Fruit fly (Drosophila melanogaster) whole organism, embryonic: Measurements from ENCODE around the gene CG34244.

Source experiments
- Antp ChIP-seq: fragments of 200-800 bp; sonication (Bioruptor generic); optimal IDR thresholded peaks from 3 replicates; lab custom pipeline; 2016; ENCODE audit warnings: missing biosample characterization, missing genetic modification characterization
- Atf3 ChIP-seq: fragments of 200-800 bp; sonication (Bioruptor generic); optimal IDR thresholded peaks from 3 replicates; lab custom pipeline; 2016; ENCODE audit warnings: missing biosample characterization, missing genetic modification characterization
- CG11695 ChIP-seq: fragments of 200-800 bp; sonication (Bioruptor generic); IDR thresholded peaks from 3 replicates; pipeline ENCODE4 v1.3.6; 2022; ENCODE audit warnings: missing biosample characterization, missing genetic modification characterization
- CG12236 ChIP-seq: fragments of 200-800 bp; sonication (Bioruptor generic); optimal IDR thresholded peaks from 2 replicates; lab custom pipeline; 2016; ENCODE audit warnings: missing biosample characterization, missing genetic modification characterization
- CG1529 ChIP-seq: fragments of 200-800 bp; sonication (Bioruptor generic); optimal IDR thresholded peaks from 3 replicates; lab custom pipeline; 2018; ENCODE audit warnings: missing biosample characterization, missing genetic modification characterization
- CG15696 ChIP-seq: fragments of 200-800 bp; sonication (Bioruptor generic); optimal IDR thresholded peaks from 2 replicates; lab custom pipeline; 2019; ENCODE audit warnings: missing biosample characterization, mild to moderate bottlenecking, missing genetic modification characterization, moderate library complexity
- CG16779 ChIP-seq: fragments of 200-800 bp; sonication (Bioruptor generic); IDR thresholded peaks from 2 replicates; pipeline ENCODE4 v1.3.6; 2022; ENCODE audit warnings: missing biosample characterization, missing genetic modification characterization
- CG2199 ChIP-seq: fragments of 200-800 bp; sonication (Bioruptor generic); IDR thresholded peaks from 3 replicates; pipeline ENCODE4 v1.3.6; 2022; ENCODE audit warnings: missing biosample characterization, missing genetic modification characterization
- CG2712 ChIP-seq: fragments of 200-800 bp; optimal IDR thresholded peaks from 3 replicates; lab custom pipeline; 2019; ENCODE audit warnings: missing biosample characterization, mild to moderate bottlenecking, missing genetic modification characterization, moderate library complexity
- CG30403 ChIP-seq: fragments of 200-800 bp; sonication (Bioruptor generic); optimal IDR thresholded peaks from 3 replicates; lab custom pipeline; 2016; ENCODE audit warnings: missing biosample characterization, missing genetic modification characterization
- CG3163 ChIP-seq: fragments of 200-800 bp; sonication (Bioruptor generic); optimal IDR thresholded peaks from 3 replicates; lab custom pipeline; 2016; ENCODE audit warnings: missing biosample characterization, missing genetic modification characterization
- CG5953 ChIP-seq: fragments of 200-800 bp; sonication (Bioruptor generic); IDR thresholded peaks from 2 replicates; pipeline ENCODE4 v1.3.6; 2022; ENCODE audit warnings: missing biosample characterization, missing genetic modification characterization
- CG6689 ChIP-seq: fragments of 200-800 bp; sonication (Bioruptor generic); IDR thresholded peaks from 2 replicates; pipeline ENCODE4 v1.3.6; 2022; ENCODE audit warnings: missing biosample characterization, missing genetic modification characterization
- CG7987 ChIP-seq: fragments of 200-800 bp; sonication (Bioruptor generic); optimal IDR thresholded peaks from 2 replicates; lab custom pipeline; 2018; ENCODE audit warnings: missing biosample characterization, mild to moderate bottlenecking, missing genetic modification characterization, moderate library complexity
- CTCF ChIP-seq: fragments of 200-800 bp; sonication (Bioruptor generic); optimal IDR thresholded peaks from 2 replicates; lab custom pipeline; 2017; ENCODE audit warnings: missing biosample characterization, mild to moderate bottlenecking, missing genetic modification characterization, moderate library complexity
- D19B ChIP-seq: fragments of 200-800 bp; sonication (Bioruptor generic); optimal IDR thresholded peaks from 2 replicates; lab custom pipeline; 2017; ENCODE audit warnings: missing biosample characterization, mild to moderate bottlenecking, missing genetic modification characterization
- Dp ChIP-seq: fragments of 200-800 bp; sonication (Bioruptor generic); optimal IDR thresholded peaks from 2 replicates; lab custom pipeline; 2018; ENCODE audit warnings: missing biosample characterization, mild to moderate bottlenecking, missing genetic modification characterization, moderate library complexity
- Fer3 ChIP-seq: fragments of 200-800 bp; sonication (Bioruptor generic); optimal IDR thresholded peaks from 2 replicates; lab custom pipeline; 2018; ENCODE audit warnings: missing biosample characterization, mild to moderate bottlenecking, missing genetic modification characterization, moderate library complexity
- HmgZ ChIP-seq: fragments of 200-800 bp; sonication (Bioruptor generic); optimal IDR thresholded peaks from 2 replicates; lab custom pipeline; 2018; ENCODE audit warnings: missing biosample characterization, mild to moderate bottlenecking, missing genetic modification characterization
- Hmx ChIP-seq: fragments of 200-800 bp; sonication (Bioruptor generic); optimal IDR thresholded peaks from 2 replicates; lab custom pipeline; 2016; ENCODE audit warnings: missing biosample characterization, missing genetic modification characterization
- Hr51 ChIP-seq, 2 experiments: fragments of 200-800 bp; sonication (Bioruptor generic); optimal IDR thresholded peaks; 2 replicates in 1 of 2; 3 replicates in 1 of 2; lab custom pipeline; 2016 to 2018; ENCODE audit warnings: missing biosample characterization in 2 of 2, missing genetic modification characterization in 2 of 2, mild to moderate bottlenecking in 1 of 2, moderate library complexity in 1 of 2
- NC2β ChIP-seq: fragments of 200-800 bp; sonication (Bioruptor generic); optimal IDR thresholded peaks from 2 replicates; lab custom pipeline; 2016; ENCODE audit warnings: missing biosample characterization, missing genetic modification characterization
- Nf-YB ChIP-seq: fragments of 200-800 bp; sonication (Bioruptor generic); optimal IDR thresholded peaks from 3 replicates; lab custom pipeline; 2019; ENCODE audit warnings: missing biosample characterization, mild to moderate bottlenecking, missing genetic modification characterization, moderate library complexity
- Poxn ChIP-seq: fragments of 200-800 bp; sonication (Bioruptor generic); IDR thresholded peaks from 2 replicates; pipeline ENCODE4 v1.3.6; 2022; ENCODE audit warnings: missing biosample characterization, missing genetic modification characterization
- Ptx1 ChIP-seq: fragments of 200-800 bp; sonication (Bioruptor generic); IDR thresholded peaks from 2 replicates; pipeline ENCODE4 v1.3.6; 2022; ENCODE audit warnings: missing biosample characterization, missing genetic modification characterization
- Sry-δ ChIP-seq: fragments of 200-800 bp; sonication (Bioruptor generic); optimal IDR thresholded peaks from 2 replicates; lab custom pipeline; 2016; ENCODE audit warnings: missing biosample characterization, missing genetic modification characterization
- Ssrp ChIP-seq: fragments of 200-800 bp; sonication (Bioruptor generic); optimal IDR thresholded peaks from 2 replicates; lab custom pipeline; 2018; ENCODE audit warnings: missing biosample characterization, mild to moderate bottlenecking, missing genetic modification characterization, moderate library complexity
- ato ChIP-seq: fragments of 200-800 bp; sonication (Bioruptor generic); IDR thresholded peaks from 2 replicates; pipeline ENCODE4 v1.3.6; 2022; ENCODE audit warnings: missing biosample characterization, missing genetic modification characterization; ENCODE audit not compliant: partially characterized antibody
- cas ChIP-seq: fragments of 200-800 bp; sonication (Bioruptor generic); IDR thresholded peaks from 2 replicates; pipeline ENCODE4 v1.3.6; 2022; ENCODE audit warnings: missing biosample characterization, missing genetic modification characterization
- crol ChIP-seq: fragments of 200-800 bp; sonication (Bioruptor generic); IDR thresholded peaks from 2 replicates; pipeline ENCODE4 v1.3.6; 2022; ENCODE audit warnings: missing biosample characterization, missing genetic modification characterization
- esg ChIP-seq: fragments of 200-800 bp; sonication (Bioruptor generic); conservative IDR thresholded peaks from 2 replicates; pipeline ENCODE4 v1.3.6; 2022; ENCODE audit warnings: missing biosample characterization, missing genetic modification characterization
- fd3F ChIP-seq: fragments of 200-800 bp; sonication (Bioruptor generic); optimal IDR thresholded peaks from 2 replicates; lab custom pipeline; 2018; ENCODE audit warnings: missing biosample characterization, mild to moderate bottlenecking, missing genetic modification characterization, moderate library complexity
- ftz-f1 ChIP-seq: fragments of 200-800 bp; sonication (Bioruptor generic); optimal IDR thresholded peaks from 2 replicates; lab custom pipeline; 2016; ENCODE audit warnings: missing biosample characterization, missing genetic modification characterization
- gsb-n ChIP-seq: fragments of 200-800 bp; sonication (Bioruptor generic); optimal IDR thresholded peaks from 3 replicates; lab custom pipeline; 2018; ENCODE audit warnings: missing biosample characterization, mild to moderate bottlenecking, missing genetic modification characterization
- her ChIP-seq: fragments of 200-800 bp; sonication (Bioruptor generic); optimal IDR thresholded peaks from 2 replicates; lab custom pipeline; 2016; ENCODE audit warnings: missing biosample characterization, missing genetic modification characterization
- hth ChIP-seq: fragments of >200 bp; optimal IDR thresholded peaks from 2 replicates; lab custom pipeline; 2017; ENCODE audit warnings: inconsistent platforms
- jigr1 ChIP-seq: fragments of 200-800 bp; sonication (Bioruptor generic); IDR thresholded peaks from 3 replicates; pipeline ENCODE4 v1.3.6; 2022; ENCODE audit warnings: missing biosample characterization, missing genetic modification characterization
- ken ChIP-seq: fragments of 200-800 bp; sonication (Bioruptor generic); IDR thresholded peaks from 3 replicates; pipeline ENCODE4 v1.3.6; 2022; ENCODE audit warnings: missing biosample characterization, missing genetic modification characterization
- lola ChIP-seq, 3 experiments: fragments of >200 bp in 2 of 3; fragments of 200-800 bp in 1 of 3; sonication (Bioruptor generic) in 1 of 3; optimal IDR thresholded peaks; 2 replicates each; lab custom pipeline; 2017 to 2019; ENCODE audit warnings: missing biosample characterization in 3 of 3, missing genetic modification characterization in 3 of 3, mild to moderate bottlenecking in 1 of 3, moderate library complexity in 1 of 3
- nom ChIP-seq: fragments of 200-800 bp; sonication (Bioruptor generic); optimal IDR thresholded peaks from 2 replicates; lab custom pipeline; 2017; ENCODE audit warnings: missing biosample characterization, missing genetic modification characterization, mild to moderate bottlenecking, moderate library complexity, missing genetic modification reagents
- oc ChIP-seq: fragments of 200-800 bp; sonication (Bioruptor generic); optimal IDR thresholded peaks from 2 replicates; lab custom pipeline; 2018; ENCODE audit warnings: missing biosample characterization, mild to moderate bottlenecking, missing genetic modification characterization, moderate library complexity
- pfk ChIP-seq: fragments of 200-800 bp; sonication (Bioruptor generic); optimal IDR thresholded peaks from 2 replicates; lab custom pipeline; 2018; ENCODE audit warnings: missing biosample characterization, mild to moderate bottlenecking, missing genetic modification characterization, moderate library complexity
- pnt ChIP-seq: fragments of 200-800 bp; sonication (Bioruptor generic); optimal IDR thresholded peaks from 3 replicates; lab custom pipeline; 2016; ENCODE audit warnings: missing biosample characterization, missing genetic modification characterization
- sim ChIP-seq: fragments of 200-800 bp; sonication (Bioruptor generic); IDR thresholded peaks from 2 replicates; pipeline ENCODE4 v1.3.6; 2022; ENCODE audit warnings: missing biosample characterization, missing genetic modification characterization
- so ChIP-seq: fragments of 200-800 bp; sonication (Bioruptor generic); IDR thresholded peaks from 3 replicates; pipeline ENCODE4 v1.3.6; 2022; ENCODE audit warnings: missing biosample characterization, missing genetic modification characterization
- sqz ChIP-seq: fragments of 200-800 bp; sonication (Bioruptor generic); optimal IDR thresholded peaks from 3 replicates; lab custom pipeline; 2018; ENCODE audit warnings: missing biosample characterization, mild to moderate bottlenecking, missing genetic modification characterization
- sr ChIP-seq: fragments of 200-800 bp; sonication (Bioruptor generic); IDR thresholded peaks from 3 replicates; pipeline ENCODE4 v1.3.6; 2022; ENCODE audit warnings: missing biosample characterization, missing genetic modification characterization
- tgo ChIP-seq: fragments of 200-800 bp; sonication (Bioruptor generic); IDR thresholded peaks from 3 replicates; pipeline ENCODE4 v1.3.6; 2022; ENCODE audit warnings: missing biosample characterization, missing genetic modification characterization
- tna ChIP-seq: fragments of 200-800 bp; sonication (Bioruptor generic); IDR thresholded peaks from 2 replicates; pipeline ENCODE4 v1.3.6; 2022; ENCODE audit warnings: missing biosample characterization, missing genetic modification characterization; ENCODE audit not compliant: partially characterized antibody
- twi ChIP-seq: fragments of 200-800 bp; optimal IDR thresholded peaks from 2 replicates; lab custom pipeline; 2019; ENCODE audit warnings: missing biosample characterization, mild to moderate bottlenecking, missing genetic modification characterization, moderate library complexity
- unpg ChIP-seq: fragments of 200-800 bp; sonication (Bioruptor generic); optimal IDR thresholded peaks from 3 replicates; lab custom pipeline; 2018; ENCODE audit warnings: missing biosample characterization, mild to moderate bottlenecking, missing genetic modification characterization, moderate library complexity
- zen ChIP-seq: fragments of 200-800 bp; sonication (Bioruptor generic); optimal IDR thresholded peaks from 3 replicates; lab custom pipeline; 2018; ENCODE audit warnings: missing biosample characterization, mild to moderate bottlenecking, missing genetic modification characterization, moderate library complexity
- zen2 ChIP-seq: fragments of 200-800 bp; sonication (Bioruptor generic); IDR thresholded peaks from 3 replicates; pipeline ENCODE4 v1.3.6; 2022; ENCODE audit warnings: missing biosample characterization, missing genetic modification characterization; ENCODE audit not compliant: partially characterized antibody

Gene CG34244

dm6 chr3L:14219422-14219853, 16.3 kb downstream of the CG34244 start (continued):
- no peak for TF ChIP-seq CG12236 (GFP tag; lab: Kevin White, UChicago)
- TF ChIP-seq Hr51 (GFP tag; optimal IDR thresholded peaks at IDR 0.05; lab: Kevin White, UChicago): no peak
- TF ChIP-seq CG5953 (GFP tag; lab: Robert Waterston, UW): no peak
- TF ChIP-seq sr (GFP tag; lab: Robert Waterston, UW): no peak; the same call in 2 of the 3 replicates
- TF ChIP-seq unpg (GFP tag; lab: Kevin White, UChicago): no peak
- no peak for TF ChIP-seq fd3F (GFP tag; lab: Kevin White, UChicago)
- no peak for TF ChIP-seq CG6689 (GFP tag; lab: Robert Waterston, UW)
- no peak for TF ChIP-seq tgo (GFP tag; lab: Robert Waterston, UW)
- TF ChIP-seq HmgZ (tag; lab: Kevin White, UChicago): no peak
- TF ChIP-seq tna: no peak
- no peak for TF ChIP-seq ftz-f1 (GFP tag; lab: Kevin White, UChicago)
- no peak for TF ChIP-seq CG30403 (GFP tag; lab: Kevin White, UChicago)
- TF ChIP-seq CG1529 (GFP tag; lab: Kevin White, UChicago): no peak
- TF ChIP-seq CG2199 (GFP tag; lab: Robert Waterston, UW): peak; percentile 75; the same call in 2 of the 3 replicates
- TF ChIP-seq CG16779 (GFP tag; lab: Robert Waterston, UW): no peak
- no peak for TF ChIP-seq lola (GFP tag; optimal IDR thresholded peaks at IDR 0.05; lab: Kevin White, UChicago)
- no peak for TF ChIP-seq CG15696
- no peak for TF ChIP-seq Sry-δ (GFP tag; lab: Kevin White, UChicago)
- TF ChIP-seq zen: no peak
- TF ChIP-seq Dp (GFP tag; lab: Kevin White, UChicago): no peak
- TF ChIP-seq hth (lab: Kevin White, UChicago): no peak
- no peak; the same call in 2 of the 3 replicates for TF ChIP-seq zen2 (GFP tag; lab: Robert Waterston, UW)
- no peak for TF ChIP-seq pnt (GFP tag; lab: Kevin White, UChicago)
- no peak for TF ChIP-seq jigr1 (GFP tag; lab: Robert Waterston, UW)
- no peak for TF ChIP-seq crol (GFP tag; lab: Robert Waterston, UW)
- TF ChIP-seq Ptx1 (GFP tag; lab: Robert Waterston, UW): no peak
- no peak for TF ChIP-seq CG3163 (GFP tag; lab: Kevin White, UChicago)
- no peak for TF ChIP-seq Atf3 (GFP tag; lab: Kevin White, UChicago)
- TF ChIP-seq Antp (GFP tag; lab: Kevin White, UChicago): no peak
- no peak for TF ChIP-seq nom (GFP tag; lab: Kevin White, UChicago)
- no peak for TF ChIP-seq sim (GFP tag; lab: Robert Waterston, UW)
- no peak for TF ChIP-seq CTCF (GFP tag; lab: Kevin White, UChicago)
- no peak for TF ChIP-seq NC2β (GFP tag; lab: Kevin White, UChicago)
- no peak for TF ChIP-seq her
- no peak for TF ChIP-seq CG2712 (tag; lab: Kevin White, UChicago)
- no peak for TF ChIP-seq so (GFP tag; lab: Robert Waterston, UW)
- TF ChIP-seq cas (GFP tag; lab: Robert Waterston, UW): no peak
- no peak for TF ChIP-seq gsb-n (tag; lab: Kevin White, UChicago)
- no peak for TF ChIP-seq Ssrp (tag; lab: Kevin White, UChicago)
- TF ChIP-seq CG7987: no peak
- TF ChIP-seq esg (GFP tag; lab: Robert Waterston, UW): no peak
- no peak for TF ChIP-seq Nf-YB (GFP tag; lab: Kevin White, UChicago)
- TF ChIP-seq ato (GFP tag; lab: Robert Waterston, UW): no peak
- no peak for TF ChIP-seq oc (tag; lab: Kevin White, UChicago)
- no peak for TF ChIP-seq ken (GFP tag; lab: Robert Waterston, UW)
- no peak for TF ChIP-seq Poxn (GFP tag; lab: Robert Waterston, UW)
- no peak for TF ChIP-seq sqz (GFP tag; lab: Kevin White, UChicago)
- no peak for TF ChIP-seq Hmx (GFP tag; lab: Kevin White, UChicago)
- TF ChIP-seq twi: no peak
- TF ChIP-seq D19B (GFP tag; lab: Kevin White, UChicago): no peak
- no peak for TF ChIP-seq CG11695 (GFP tag; lab: Robert Waterston, UW)
- TF ChIP-seq pfk (GFP tag; lab: Kevin White, UChicago): no peak
- TF ChIP-seq Fer3 (tag; lab: Kevin White, UChicago): no peak
